Fruit fly (Drosophila melanogaster): ENCODE results near the gene CG32640.

Gene CG32640

dm6 chrX:13211357-13212137 lies 33.7 kb downstream of the CG32640 start, which contains the start of gene sno (continued):
- 0 out of 3 replicates have a peak, but pooled peaks have one; percentile 18 for TF ChIP-seq ci (GFP tag; IDR thresholded peaks at IDR 0.05)
- TF ChIP-seq Aef1 (GFP tag; IDR thresholded peaks at IDR 0.05) = no peak
- TF ChIP-seq CG32532 (GFP tag; IDR thresholded peaks at IDR 0.05) = peak; percentile 25; the same call in 1 of the 2 replicates
- no peak for TF ChIP-seq CG8281 (tag; optimal IDR thresholded peaks at IDR 0.05)
- 0 out of 2 replicates have a peak, but pooled peaks have one; percentile 5 for TF ChIP-seq Rfx (GFP tag; IDR thresholded peaks at IDR 0.05)
- TF ChIP-seq CG12155 (GFP tag; optimal IDR thresholded peaks at IDR 0.05) = peak; percentile 86

dm6 chrX:13212138-13212481 lies 34.3 kb downstream of the CG32640 start, which contains the start of gene REG:
Gene REG, plus strand, starts transcription at chrX:13212325.
- no peak for TF ChIP-seq CG15514 (GFP tag; optimal IDR thresholded peaks at IDR 0.05)
- TF ChIP-seq bbx (GFP tag; IDR thresholded peaks at IDR 0.05; ENCODE audit: partially characterized antibody) = peak; percentile 14; the same call in 1 of the 2 replicates
- TF ChIP-seq CG30020 (tag; optimal IDR thresholded peaks at IDR 0.05) = no peak
- peak; percentile 49; the same call in 1 of the 2 replicates for TF ChIP-seq MBD-R2 (GFP tag; IDR thresholded peaks at IDR 0.05)
- no peak for TF ChIP-seq CG18764 (GFP tag; optimal IDR thresholded peaks at IDR 0.05)
- peak; percentile 39; the same call in 1 of the 3 replicates for TF ChIP-seq Opbp (GFP tag; IDR thresholded peaks at IDR 0.05; ENCODE audit: partially characterized antibody)
- peak; percentile 69 for TF ChIP-seq MESR4 (GFP tag; optimal IDR thresholded peaks at IDR 0.05)
- no peak for TF ChIP-seq CG12942 (GFP tag; optimal IDR thresholded peaks at IDR 0.05)
- peak; percentile 48; the same call in 1 of the 2 replicates for TF ChIP-seq hbn (GFP tag; IDR thresholded peaks at IDR 0.05; ENCODE audit: partially characterized antibody)
- TF ChIP-seq mld (GFP tag; IDR thresholded peaks at IDR 0.05; ENCODE audit: partially characterized antibody) = 0 out of 3 replicates have a peak, but pooled peaks have one; percentile 46
- TF ChIP-seq CG6813 (GFP tag; optimal IDR thresholded peaks at IDR 0.05) = no peak
- peak; percentile 62 for TF ChIP-seq Dref (GFP tag; IDR thresholded peaks at IDR 0.05)
- no peak for TF ChIP-seq ATbp (GFP tag; optimal IDR thresholded peaks at IDR 0.05)
- peak; percentile 53; the same call in 1 of the 2 replicates for TF ChIP-seq amos (GFP tag; IDR thresholded peaks at IDR 0.05; ENCODE audit: partially characterized antibody)
- TF ChIP-seq pzg (GFP tag; optimal IDR thresholded peaks at IDR 0.05) = peak; percentile 2
- no peak for TF ChIP-seq CG17829 (tag; optimal IDR thresholded peaks at IDR 0.05)
- peak; percentile 34 for TF ChIP-seq Dp (GFP tag; optimal IDR thresholded peaks at IDR 0.05)
- 0 out of 4 replicates have a peak, but pooled peaks have one; percentile 59 for TF ChIP-seq Dll (GFP tag; IDR thresholded peaks at IDR 0.05; ENCODE audit: partially characterized antibody)
- peak; percentile 23 for TF ChIP-seq BEAF-32 (GFP tag; optimal IDR thresholded peaks at IDR 0.05)
- TF ChIP-seq slbo (GFP tag; IDR thresholded peaks at IDR 0.05) = peak; percentile 7; the same call in 1 of the 2 replicates
- TF ChIP-seq CG10543 (GFP tag; optimal IDR thresholded peaks at IDR 0.05) = no peak
- TF ChIP-seq her (GFP tag; optimal IDR thresholded peaks at IDR 0.05) = no peak
- peak; percentile 44; the same call in 1 of the 3 replicates for TF ChIP-seq CG6791 (GFP tag; IDR thresholded peaks at IDR 0.05; ENCODE audit: partially characterized antibody)
- TF ChIP-seq nerfin-2 (GFP tag; IDR thresholded peaks at IDR 0.05; ENCODE audit: partially characterized antibody) = 0 out of 2 replicates have a peak, but pooled peaks have one; percentile 29
- TF ChIP-seq Bgb (GFP tag; IDR thresholded peaks at IDR 0.05; ENCODE audit: partially characterized antibody) = peak; percentile 39
- no peak for TF ChIP-seq fd96Cb (tag; optimal IDR thresholded peaks at IDR 0.05)
- peak; percentile 58 for TF ChIP-seq Sry-δ (GFP tag; optimal IDR thresholded peaks at IDR 0.05)
- TF ChIP-seq Antp (GFP tag; optimal IDR thresholded peaks at IDR 0.05) = no peak

DNA sequence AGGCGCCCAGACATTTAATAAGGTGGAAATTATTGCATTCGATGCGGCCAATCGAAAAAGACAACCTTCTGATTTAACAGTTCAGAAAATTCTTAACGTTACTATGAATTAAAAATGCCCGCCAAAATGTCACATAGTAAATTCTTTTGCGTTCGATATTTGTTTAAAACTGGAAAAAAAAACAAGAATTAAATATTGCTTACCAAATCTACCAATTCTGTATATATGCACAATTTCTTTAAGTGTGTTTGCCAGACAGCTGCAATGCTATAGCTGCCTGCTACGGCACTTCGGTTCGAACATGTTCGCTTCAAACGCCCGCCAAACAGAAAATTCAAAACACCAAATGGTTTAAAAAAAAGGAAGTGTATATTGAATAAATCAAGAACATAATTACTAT lies 36.3 kb downstream of the CG32640 start:
- TF ChIP-seq sens-2 (GFP tag; IDR thresholded peaks at IDR 0.05) (peak; percentile 64), mirr (GFP tag; optimal IDR thresholded peaks at IDR 0.05) (no peak), dmrt11E (tag; optimal IDR thresholded peaks at IDR 0.05) (peak; percentile 46), scrt (GFP tag; optimal IDR thresholded peaks at IDR 0.05) (peak; percentile 30), ara (GFP tag; IDR thresholded peaks at IDR 0.05) (no peak; the same call in 1 of the 2 replicates), Hmr (GFP tag; optimal IDR thresholded peaks at IDR 0.05) (peak; percentile 54), ham (GFP tag; IDR thresholded peaks at IDR 0.05) (no peak), CG4730 (GFP tag; IDR thresholded peaks at IDR 0.05) (peak; percentile 47), CG3281 (GFP tag; optimal IDR thresholded peaks at IDR 0.05) (peak; percentile 52), vfl (GFP tag; optimal IDR thresholded peaks at IDR 0.05) (peak; percentile 35), pb (GFP tag; optimal IDR thresholded peaks at IDR 0.05) (peak; percentile 42), CG1233 (GFP tag; optimal IDR thresholded peaks at IDR 0.05) (peak; percentile 30), CG1647 (GFP tag; optimal IDR thresholded peaks at IDR 0.05) (peak; percentile 0)

Measured in whole organism, embryonic.